Fruit fly (Drosophila melanogaster): ENCODE results near the gene hng3.

The hng3 gene

dm6 chr3L:711839-712553, 43.3 kb downstream of the hng3 start, which contains the start of gene CG13896 (continued):
- TF ChIP-seq CG15514 (GFP tag; optimal IDR thresholded peaks at IDR 0.05) (peak; percentile 80), cato (GFP tag; optimal IDR thresholded peaks at IDR 0.05; ENCODE audit: borderline replicate concordance) (peak; percentile 76), CHES-1-like (GFP tag; optimal IDR thresholded peaks at IDR 0.05) (peak; percentile 84), prd (optimal IDR thresholded peaks at IDR 0.05) (no peak), prd (GFP tag; IDR thresholded peaks at IDR 0.05) (peak; percentile 86), nau (GFP tag; optimal IDR thresholded peaks at IDR 0.05) (peak; percentile 42), CG17568 (GFP tag; optimal IDR thresholded peaks at IDR 0.05) (peak; percentile 40), cwo (GFP tag; optimal IDR thresholded peaks at IDR 0.05) (peak; percentile 56), CG13123 (GFP tag; optimal IDR thresholded peaks at IDR 0.05) (peak; percentile 78), dm (GFP tag; optimal IDR thresholded peaks at IDR 0.05) (peak; percentile 74), CG10366 (GFP tag; IDR thresholded peaks at IDR 0.05) (peak; percentile 83), knrl (GFP tag; IDR thresholded peaks at IDR 0.05; ENCODE audit: partially characterized antibody) (peak; percentile 74), unpg (GFP tag; optimal IDR thresholded peaks at IDR 0.05) (peak; percentile 88), zen2 (GFP tag; IDR thresholded peaks at IDR 0.05; ENCODE audit: partially characterized antibody) (peak; percentile 52; the same call in 1 of the 3 replicates), vvl (GFP tag; IDR thresholded peaks at IDR 0.05) (peak; percentile 91), CG18599 (GFP tag; optimal IDR thresholded peaks at IDR 0.05) (peak; percentile 82), tap (tag; optimal IDR thresholded peaks at IDR 0.05) (peak; percentile 61), CG10979 (tag; optimal IDR thresholded peaks at IDR 0.05) (peak; percentile 80), oc (tag; optimal IDR thresholded peaks at IDR 0.05) (no peak), CG7928 (GFP tag; optimal IDR thresholded peaks at IDR 0.05) (peak; percentile 53), CG6791 (GFP tag; IDR thresholded peaks at IDR 0.05; ENCODE audit: partially characterized antibody) (peak; percentile 63; the same call in 2 of the 3 replicates), CG6175 (GFP tag; IDR thresholded peaks at IDR 0.05) (peak; percentile 87; the same call in 2 of the 3 replicates), Ets97D (GFP tag; optimal IDR thresholded peaks at IDR 0.05) (peak; percentile 80), sob (GFP tag; IDR thresholded peaks at IDR 0.05) (peak; percentile 87), CG11723 (GFP tag; optimal IDR thresholded peaks at IDR 0.05) (peak; percentile 54), Rfx (GFP tag; IDR thresholded peaks at IDR 0.05) (peak; percentile 95), CG10274 (GFP tag; optimal IDR thresholded peaks at IDR 0.05) (peak; percentile 53), CG6765 (GFP tag; optimal IDR thresholded peaks at IDR 0.05) (peak; percentile 70), CG6683 (GFP tag; optimal IDR thresholded peaks at IDR 0.05) (peak; percentile 47), croc (GFP tag; conservative IDR thresholded peaks at IDR 0.05) (peak; percentile 54; the same call in 2 of the 3 replicates), Hr39 (optimal IDR thresholded peaks at IDR 0.05) (no peak), E2f1 (GFP tag; IDR thresholded peaks at IDR 0.05) (peak; percentile 83), NC2β (GFP tag; optimal IDR thresholded peaks at IDR 0.05) (peak; percentile 91), CG8281 (tag; optimal IDR thresholded peaks at IDR 0.05) (peak; percentile 34), hb (GFP tag; IDR thresholded peaks at IDR 0.05; ENCODE audit: partially characterized antibody) (no peak), trem (tag; optimal IDR thresholded peaks at IDR 0.05) (peak; percentile 72), chinmo (GFP tag; IDR thresholded peaks at IDR 0.05; ENCODE audit: partially characterized antibody) (no peak), scrt (GFP tag; optimal IDR thresholded peaks at IDR 0.05) (peak; percentile 66), D19B (GFP tag; optimal IDR thresholded peaks at IDR 0.05) (peak; percentile 42), Hr3 (GFP tag; optimal IDR thresholded peaks at IDR 0.05) (peak; percentile 93), Vsx1 (GFP tag; optimal IDR thresholded peaks at IDR 0.05) (peak; percentile 47), Xrp1 (GFP tag; IDR thresholded peaks at IDR 0.05) (peak; percentile 79), Eip74EF (GFP tag; optimal IDR thresholded peaks at IDR 0.05) (peak in 1 of 2 experiments; percentile 71), Sox102F (GFP tag; optimal IDR thresholded peaks at IDR 0.05) (peak; percentile 87), Dek (tag; optimal IDR thresholded peaks at IDR 0.05) (peak; percentile 89), Ravus (GFP tag; IDR thresholded peaks at IDR 0.05) (peak; percentile 42), CG10654 (GFP tag; optimal IDR thresholded peaks at IDR 0.05) (peak; percentile 76), CG1529 (GFP tag; optimal IDR thresholded peaks at IDR 0.05) (peak; percentile 49)

Data from whole organism, embryonic.